Worm (Caenorhabditis elegans): ENCODE results near the gene rbm-39.

ce11 chrIV:1046996-1047395 lies 34.6 kb downstream of the rbm-39 start:
- TF ChIP-seq dmd-4 (tag; optimal IDR thresholded peaks at IDR 0.05; ENCODE audit: borderline replicate concordance) = no peak
- no peak for TF ChIP-seq pha-4 (tag; optimal IDR thresholded peaks at IDR 0.05)
- no peak for TF ChIP-seq pha-2 (tag; optimal IDR thresholded peaks at IDR 0.05)
- TF ChIP-seq elt-2 (tag; optimal IDR thresholded peaks at IDR 0.05) = no peak
- TF ChIP-seq sdc-2 (tag; optimal IDR thresholded peaks at IDR 0.05) = no peak
- no peak for TF ChIP-seq tbx-7 (tag; optimal IDR thresholded peaks at IDR 0.05)
- TF ChIP-seq rnt-1 (tag; optimal IDR thresholded peaks at IDR 0.05) = no peak
- no peak for TF ChIP-seq unc-86 (tag; optimal IDR thresholded peaks at IDR 0.05)
- no peak for TF ChIP-seq pqm-1 (tag; optimal IDR thresholded peaks at IDR 0.05)
- TF ChIP-seq C08G9.2 (tag; optimal IDR thresholded peaks at IDR 0.05) = no peak
- no peak for TF ChIP-seq ceh-2 (tag; optimal IDR thresholded peaks at IDR 0.05)
- TF ChIP-seq hlh-6 (tag; optimal IDR thresholded peaks at IDR 0.05) = no peak
- TF ChIP-seq hlh-30 (tag; optimal IDR thresholded peaks at IDR 0.05; ENCODE audit: insufficient read depth) = peak; percentile 66
- no peak for TF ChIP-seq hlh-15 (tag; optimal IDR thresholded peaks at IDR 0.05)
